Fruit fly (Drosophila melanogaster) Kc167 (cell line): Measurements from ENCODE around the gene CG9393.

Experiments used
- Sin3A ChIP-seq: fragments of >200 bp; optimal IDR thresholded peaks from 2 replicates; lab custom pipeline; 2018; ENCODE audit warnings: missing external identifiers
- h ChIP-seq: fragments of >200 bp; optimal IDR thresholded peaks from 3 replicates; lab custom pipeline; 2018; ENCODE audit warnings: missing external identifiers
- insv ChIP-seq: fragments of >200 bp; optimal IDR thresholded peaks from 3 replicates; lab custom pipeline; 2018; ENCODE audit warnings: missing external identifiers
- psq ChIP-seq: fragments of >200 bp; optimal IDR thresholded peaks from 2 replicates; lab custom pipeline; 2017; ENCODE audit warnings: missing external identifiers
- ttk ChIP-seq: sonication (Bioruptor generic); optimal IDR thresholded peaks from 2 replicates; lab custom pipeline; 2017; ENCODE audit warnings: missing external identifiers

dm6 chr3R:9551013-9551658 is 12.3 kb downstream of the CG9393 start:
- no peak for TF ChIP-seq ttk (lab: Kevin White, UChicago)
- no peak for TF ChIP-seq h (lab: Kevin White, UChicago)
- peak; percentile 82 for TF ChIP-seq insv (lab: Kevin White, UChicago)
- no peak for TF ChIP-seq psq (lab: Kevin White, UChicago)
- TF ChIP-seq Sin3A: no peak
